Worm (Caenorhabditis elegans): ENCODE measurements around the gene F21D5.7.

The F21D5.7 gene

ce11 chrIV:8697436-8697835, 46.1 kb downstream of the F21D5.7 start, which contains the start of gene ttll-11:
Gene ttll-11, plus strand, starts transcription at chrIV:8697736.
- TF ChIP-seq ama-1 (optimal IDR thresholded peaks at IDR 0.05) (no peak), ama-1 (GFP tag; optimal IDR thresholded peaks at IDR 0.05) (no peak), F57C9.4 (tag; optimal IDR thresholded peaks at IDR 0.05) (no peak), snpc-1.3 (tag; optimal IDR thresholded peaks at IDR 0.05; ENCODE audit: insufficient read depth) (no peak), madf-10 (tag; optimal IDR thresholded peaks at IDR 0.05) (no peak), unc-62 (GFP tag; optimal IDR thresholded peaks at IDR 0.05) (no peak), ceh-58 (GFP tag; IDR thresholded peaks at IDR 0.05) (no peak), let-607 (tag; optimal IDR thresholded peaks at IDR 0.05) (no peak), F49E8.2 (tag; optimal IDR thresholded peaks at IDR 0.05; ENCODE audit: insufficient read depth) (no peak)
